Worm (Caenorhabditis elegans): ENCODE data around the gene ZC204.14.

DNA sequence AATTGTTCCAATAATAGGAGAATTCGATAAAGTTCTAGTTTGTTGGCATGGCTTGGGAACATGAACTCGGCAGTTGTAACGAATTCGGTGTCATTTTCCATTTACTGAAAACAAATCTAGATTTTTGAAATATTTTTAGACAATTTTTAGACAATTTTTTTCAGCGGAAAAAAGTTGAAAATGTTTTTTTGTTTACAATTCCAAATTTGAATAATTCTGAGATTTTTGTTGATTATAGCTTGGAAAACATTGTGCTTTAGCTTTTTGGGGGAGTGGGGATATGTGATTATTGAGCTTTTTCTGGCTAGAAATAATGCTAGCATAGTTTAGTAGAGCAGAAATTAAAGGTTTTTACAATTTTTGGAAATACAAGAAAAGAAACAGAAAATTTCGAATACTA lies 6.2 kb upstream of the ZC204.14 start, which contains the start of gene srw-97:
- TF ChIP-seq nhr-23 (tag; optimal IDR thresholded peaks at IDR 0.05) (no peak), nhr-11 (tag; optimal IDR thresholded peaks at IDR 0.05) (no peak), ztf-11 (tag; optimal IDR thresholded peaks at IDR 0.05) (no peak), lin-39 (tag; optimal IDR thresholded peaks at IDR 0.05) (no peak), nhr-77 (tag; optimal IDR thresholded peaks at IDR 0.05) (no peak), egl-27 (tag; optimal IDR thresholded peaks at IDR 0.05) (no peak), ceh-16 (tag; optimal IDR thresholded peaks at IDR 0.05) (no peak), snpc-4 (tag; optimal IDR thresholded peaks at IDR 0.05) (no peak), blmp-1 (tag; optimal IDR thresholded peaks at IDR 0.05; ENCODE audit: insufficient read depth) (no peak), nhr-21 (tag; optimal IDR thresholded peaks at IDR 0.05) (no peak), unc-39 (tag; optimal IDR thresholded peaks at IDR 0.05) (no peak), unc-62 (GFP tag; optimal IDR thresholded peaks at IDR 0.05) (no peak), lin-13 (GFP tag; optimal IDR thresholded peaks at IDR 0.05) (no peak)

All from whole organism, L2 larva.